Fruit fly (Drosophila melanogaster) whole organism, embryonic: Measurements from ENCODE around the gene CG4658.

Source experiments
- CG10321 ChIP-seq: fragments of 200-800 bp; sonication (Bioruptor generic); IDR thresholded peaks from 2 replicates; pipeline ENCODE4 v1.3.6; 2022; ENCODE audit warnings: missing biosample characterization, missing genetic modification characterization
- CG11093 ChIP-seq: fragments of 200-800 bp; sonication (Bioruptor generic); IDR thresholded peaks from 3 replicates; pipeline ENCODE4 v1.3.6; 2022; ENCODE audit warnings: missing biosample characterization, missing genetic modification characterization
- CG12744 ChIP-seq: fragments of 200-800 bp; sonication (Bioruptor generic); optimal IDR thresholded peaks from 2 replicates; lab custom pipeline; 2016; ENCODE audit warnings: missing biosample characterization, missing genetic modification characterization
- CG13624 ChIP-seq: fragments of 200-800 bp; sonication (Bioruptor generic); optimal IDR thresholded peaks from 2 replicates; lab custom pipeline; 2016; ENCODE audit warnings: missing biosample characterization, missing genetic modification characterization
- CG15073 ChIP-seq: fragments of 200-800 bp; sonication (Bioruptor generic); optimal IDR thresholded peaks from 2 replicates; lab custom pipeline; 2016; ENCODE audit warnings: missing biosample characterization, missing genetic modification characterization
- CG15601 ChIP-seq: fragments of 200-800 bp; sonication (Bioruptor generic); optimal IDR thresholded peaks from 3 replicates; lab custom pipeline; 2019; ENCODE audit warnings: missing biosample characterization, mild to moderate bottlenecking, missing genetic modification characterization, moderate library complexity
- CG18619 ChIP-seq: fragments of 200-800 bp; sonication (Bioruptor generic); optimal IDR thresholded peaks from 3 replicates; lab custom pipeline; 2017; ENCODE audit warnings: missing biosample characterization, mild to moderate bottlenecking, missing genetic modification characterization
- CG2120 ChIP-seq: fragments of 200-800 bp; sonication (Bioruptor generic); optimal IDR thresholded peaks from 3 replicates; lab custom pipeline; 2016; ENCODE audit warnings: missing biosample characterization, missing genetic modification characterization
- CG2202 ChIP-seq: fragments of 200-800 bp; sonication (Bioruptor generic); optimal IDR thresholded peaks from 2 replicates; lab custom pipeline; 2018; ENCODE audit warnings: missing biosample characterization, mild to moderate bottlenecking, missing genetic modification characterization
- CG32767 ChIP-seq: fragments of 200-800 bp; sonication (Bioruptor generic); IDR thresholded peaks from 2 replicates; pipeline ENCODE4 v1.3.6; 2022; ENCODE audit warnings: missing biosample characterization, missing genetic modification characterization
- CG34422 ChIP-seq: fragments of 200-800 bp; sonication (Bioruptor generic); IDR thresholded peaks from 3 replicates; pipeline ENCODE4 v1.3.6; 2022; ENCODE audit warnings: missing biosample characterization, missing genetic modification characterization
- CG3847 ChIP-seq: fragments of 200-800 bp; sonication (Bioruptor generic); IDR thresholded peaks from 2 replicates; pipeline ENCODE4 v1.3.6; 2022; ENCODE audit warnings: missing biosample characterization, missing genetic modification characterization
- CG42726 ChIP-seq: fragments of 200-800 bp; sonication (Bioruptor generic); IDR thresholded peaks from 2 replicates; pipeline ENCODE4 v1.3.6; 2022; ENCODE audit warnings: missing biosample characterization, missing genetic modification characterization; ENCODE audit not compliant: partially characterized antibody
- CG4282 ChIP-seq: fragments of 200-800 bp; sonication (Bioruptor generic); optimal IDR thresholded peaks from 2 replicates; lab custom pipeline; 2016; ENCODE audit warnings: missing biosample characterization, missing genetic modification characterization
- CG4328 ChIP-seq: fragments of 200-800 bp; sonication (Bioruptor generic); optimal IDR thresholded peaks from 3 replicates; lab custom pipeline; 2017; ENCODE audit warnings: missing biosample characterization, missing genetic modification reagents, missing genetic modification characterization
- CG4730 ChIP-seq: fragments of 200-800 bp; sonication (Bioruptor generic); IDR thresholded peaks from 2 replicates; pipeline ENCODE4 v1.3.6; 2022; ENCODE audit warnings: missing biosample characterization, missing genetic modification characterization
- CG4820 ChIP-seq: fragments of 200-800 bp; sonication (Bioruptor generic); optimal IDR thresholded peaks from 3 replicates; lab custom pipeline; 2016; ENCODE audit warnings: missing biosample characterization, missing genetic modification characterization
- CG4854 ChIP-seq: fragments of 200-800 bp; sonication (Bioruptor generic); optimal IDR thresholded peaks from 2 replicates; lab custom pipeline; 2016; ENCODE audit warnings: missing biosample characterization, missing genetic modification characterization, inconsistent platforms
- CG6813 ChIP-seq: fragments of 200-800 bp; sonication (Bioruptor generic); optimal IDR thresholded peaks from 2 replicates; lab custom pipeline; 2017; ENCODE audit warnings: missing biosample characterization, missing genetic modification characterization, mild to moderate bottlenecking, moderate library complexity, missing genetic modification reagents
- CG6854 ChIP-seq: fragments of 200-800 bp; sonication (Bioruptor generic); optimal IDR thresholded peaks from 3 replicates; lab custom pipeline; 2017; ENCODE audit warnings: missing biosample characterization, mild to moderate bottlenecking, missing genetic modification characterization
- CG7556 ChIP-seq: fragments of 200-800 bp; sonication (Bioruptor generic); optimal IDR thresholded peaks from 2 replicates; lab custom pipeline; 2017; ENCODE audit warnings: missing biosample characterization, mild to moderate bottlenecking, missing genetic modification characterization
- CG8924 ChIP-seq: fragments of 200-800 bp; optimal IDR thresholded peaks from 3 replicates; lab custom pipeline; 2019; ENCODE audit warnings: missing biosample characterization, mild to moderate bottlenecking, missing genetic modification characterization, moderate library complexity
- CG9215 ChIP-seq: fragments of 200-800 bp; sonication (Bioruptor generic); IDR thresholded peaks from 2 replicates; pipeline ENCODE4 v1.3.6; 2022; ENCODE audit warnings: missing biosample characterization, missing genetic modification characterization
- Chrac-16 ChIP-seq: fragments of 200-800 bp; sonication (Bioruptor generic); optimal IDR thresholded peaks from 3 replicates; lab custom pipeline; 2016; ENCODE audit warnings: missing biosample characterization, missing genetic modification characterization
- CrebB ChIP-seq: fragments of 200-800 bp; sonication (Bioruptor generic); optimal IDR thresholded peaks from 3 replicates; lab custom pipeline; 2018; ENCODE audit warnings: missing biosample characterization, mild to moderate bottlenecking, missing genetic modification characterization
- Deaf1 ChIP-seq: fragments of 200-800 bp; optimal IDR thresholded peaks from 3 replicates; lab custom pipeline; 2019; ENCODE audit warnings: missing biosample characterization, mild to moderate bottlenecking, missing genetic modification characterization, moderate library complexity
- Gug ChIP-seq: fragments of 200-800 bp; sonication (Bioruptor generic); IDR thresholded peaks from 4 replicates; pipeline ENCODE4 v1.3.6; 2022; ENCODE audit warnings: missing biosample characterization, missing genetic modification characterization
- HLH54F ChIP-seq: fragments of 200-800 bp; sonication (Bioruptor generic); optimal IDR thresholded peaks from 3 replicates; lab custom pipeline; 2016; ENCODE audit warnings: missing biosample characterization, missing genetic modification characterization
- NC2β ChIP-seq: fragments of 200-800 bp; sonication (Bioruptor generic); optimal IDR thresholded peaks from 2 replicates; lab custom pipeline; 2016; ENCODE audit warnings: missing biosample characterization, missing genetic modification characterization
- Side ChIP-seq: fragments of 200-800 bp; sonication (Bioruptor generic); optimal IDR thresholded peaks from 2 replicates; lab custom pipeline; 2016; ENCODE audit warnings: missing biosample characterization, missing genetic modification characterization
- Sry-δ ChIP-seq: fragments of 200-800 bp; sonication (Bioruptor generic); optimal IDR thresholded peaks from 2 replicates; lab custom pipeline; 2016; ENCODE audit warnings: missing biosample characterization, missing genetic modification characterization
- Usf ChIP-seq: fragments of 200-800 bp; sonication (Bioruptor generic); optimal IDR thresholded peaks from 2 replicates; lab custom pipeline; 2017; ENCODE audit warnings: missing genotype, missing biosample characterization, missing genetic modification characterization
- Xbp1 ChIP-seq: fragments of 200-800 bp; sonication (Bioruptor generic); optimal IDR thresholded peaks from 3 replicates; lab custom pipeline; 2016; ENCODE audit warnings: missing biosample characterization, mild to moderate bottlenecking, missing genetic modification characterization
- cas ChIP-seq: fragments of 200-800 bp; sonication (Bioruptor generic); IDR thresholded peaks from 2 replicates; pipeline ENCODE4 v1.3.6; 2022; ENCODE audit warnings: missing biosample characterization, missing genetic modification characterization
- dati ChIP-seq: fragments of 200-800 bp; sonication (Bioruptor generic); IDR thresholded peaks from 2 replicates; pipeline ENCODE4 v1.3.6; 2022; ENCODE audit warnings: missing biosample characterization, missing genetic modification characterization
- ftz-f1 ChIP-seq: fragments of 200-800 bp; sonication (Bioruptor generic); optimal IDR thresholded peaks from 2 replicates; lab custom pipeline; 2016; ENCODE audit warnings: missing biosample characterization, missing genetic modification characterization
- grau ChIP-seq: fragments of 200-800 bp; optimal IDR thresholded peaks from 3 replicates; lab custom pipeline; 2019; ENCODE audit warnings: missing biosample characterization, mild to moderate bottlenecking, missing genetic modification characterization, moderate library complexity
- insv ChIP-seq, 2 experiments: fragments of 200-800 bp; sonication (Bioruptor generic); optimal IDR thresholded peaks; 3 replicates each; lab custom pipeline; 2016 to 2018; ENCODE audit warnings: missing biosample characterization in 2 of 2, missing genetic modification characterization in 2 of 2
- inv ChIP-seq: fragments of 200-800 bp; sonication (Bioruptor generic); IDR thresholded peaks from 2 replicates; pipeline ENCODE4 v1.3.6; 2022; ENCODE audit warnings: missing biosample characterization, missing genetic modification characterization; ENCODE audit not compliant: partially characterized antibody
- jumu ChIP-seq: fragments of 200-800 bp; sonication (Bioruptor generic); optimal IDR thresholded peaks from 3 replicates; lab custom pipeline; 2016; ENCODE audit warnings: missing biosample characterization, missing genetic modification characterization
- luna ChIP-seq: fragments of 200-800 bp; sonication (Bioruptor generic); optimal IDR thresholded peaks from 2 replicates; lab custom pipeline; 2016; ENCODE audit warnings: missing biosample characterization, missing genetic modification characterization
- mam ChIP-seq: fragments of 200-800 bp; sonication (Bioruptor generic); optimal IDR thresholded peaks from 3 replicates; lab custom pipeline; 2016; ENCODE audit warnings: missing biosample characterization, missing genetic modification characterization
- odd ChIP-seq: fragments of 200-800 bp; sonication (Bioruptor generic); optimal IDR thresholded peaks from 2 replicates; lab custom pipeline; 2017; ENCODE audit warnings: missing biosample characterization, mild to moderate bottlenecking, missing genetic modification characterization
- pho ChIP-seq: fragments of 200-800 bp; sonication (Bioruptor generic); optimal IDR thresholded peaks from 2 replicates; lab custom pipeline; 2016; ENCODE audit warnings: missing biosample characterization, missing genetic modification characterization
- pita ChIP-seq: fragments of 200-800 bp; sonication (Bioruptor generic); optimal IDR thresholded peaks from 2 replicates; lab custom pipeline; 2017; ENCODE audit warnings: missing biosample characterization, mild to moderate bottlenecking, missing genetic modification characterization
- repo ChIP-seq: fragments of 200-800 bp; sonication (Bioruptor generic); optimal IDR thresholded peaks from 2 replicates; lab custom pipeline; 2016; ENCODE audit warnings: missing biosample characterization, missing genetic modification characterization
- sna ChIP-seq: fragments of 200-800 bp; sonication (Bioruptor generic); IDR thresholded peaks from 2 replicates; pipeline ENCODE4 v1.3.6; 2022; ENCODE audit warnings: missing biosample characterization, missing genetic modification characterization; ENCODE audit not compliant: partially characterized antibody
- trh ChIP-seq: fragments of 200-800 bp; sonication (Bioruptor generic); optimal IDR thresholded peaks from 2 replicates; lab custom pipeline; 2016; ENCODE audit warnings: missing biosample characterization, missing genetic modification characterization
- tx ChIP-seq: fragments of 200-800 bp; sonication (Bioruptor generic); optimal IDR thresholded peaks from 2 replicates; lab custom pipeline; 2016; ENCODE audit warnings: missing biosample characterization, missing genetic modification characterization

Gene CG4658

dm6 chr2L:9986402-9987350 is 29.7 kb downstream of the CG4658 start (continued):
- TF ChIP-seq mam (GFP tag; lab: Kevin White, UChicago) (no peak), CG13624 (GFP tag; lab: Kevin White, UChicago) (no peak), Side (GFP tag; lab: Kevin White, UChicago) (no peak), repo (GFP tag; lab: Kevin White, UChicago) (no peak), sna (GFP tag; lab: Robert Waterston, UW) (no peak), CG4820 (peak; percentile 60), CG4730 (GFP tag; lab: Robert Waterston, UW) (no peak; the same call in 1 of the 2 replicates), cas (GFP tag; lab: Robert Waterston, UW) (no peak), odd (no peak), insv (GFP tag; optimal IDR thresholded peaks at IDR 0.05; lab: Kevin White, UChicago) (no peak), CG2202 (tag; lab: Kevin White, UChicago) (peak; percentile 34), CG6813 (GFP tag; lab: Kevin White, UChicago) (peak; percentile 55), CG6854 (GFP tag; lab: Kevin White, UChicago) (no peak), CG15601 (tag; lab: Kevin White, UChicago) (peak; percentile 18), pho (GFP tag; lab: Kevin White, UChicago) (no peak), Xbp1 (GFP tag; lab: Kevin White, UChicago) (peak; percentile 54), Deaf1 (no peak), CG10321 (GFP tag; lab: Robert Waterston, UW) (no peak), tx (GFP tag; lab: Kevin White, UChicago) (no peak), CG3847 (peak; percentile 32; the same call in 1 of the 2 replicates), Chrac-16 (GFP tag; lab: Kevin White, UChicago) (peak; percentile 41), Usf (no peak), CG18619 (GFP tag; lab: Kevin White, UChicago) (no peak), trh (GFP tag; lab: Kevin White, UChicago) (no peak), HLH54F (GFP tag; lab: Kevin White, UChicago) (no peak), CrebB (tag; lab: Kevin White, UChicago) (no peak), Gug (GFP tag; lab: Robert Waterston, UW) (peak; percentile 61; the same call in 3 of the 4 replicates), jumu (GFP tag; lab: Kevin White, UChicago) (no peak), CG15073 (GFP tag; lab: Kevin White, UChicago) (no peak), inv (GFP tag; lab: Robert Waterston, UW) (no peak), ftz-f1 (no peak), CG4328 (GFP tag; lab: Kevin White, UChicago) (no peak), CG11093 (GFP tag; lab: Robert Waterston, UW) (peak; percentile 70), CG4282 (no peak), CG4854 (GFP tag; lab: Kevin White, UChicago) (no peak), luna (no peak), dati (GFP tag; lab: Robert Waterston, UW) (0 out of 2 replicates have a peak, but pooled peaks have one; percentile 30), CG34422 (peak; percentile 59; the same call in 2 of the 3 replicates), CG9215 (GFP tag; lab: Robert Waterston, UW) (peak; percentile 17; the same call in 1 of the 2 replicates), Sry-δ (no peak), CG2120 (GFP tag; lab: Kevin White, UChicago) (no peak), NC2β (no peak), CG8924 (tag; lab: Kevin White, UChicago) (peak; percentile 22), CG32767 (GFP tag; lab: Robert Waterston, UW) (no peak; the same call in 1 of the 2 replicates), CG7556 (GFP tag; lab: Kevin White, UChicago) (peak; percentile 34), CG12744 (GFP tag; lab: Kevin White, UChicago) (no peak), grau (tag; lab: Kevin White, UChicago) (peak; percentile 84), pita (GFP tag; lab: Kevin White, UChicago) (no peak), CG42726 (GFP tag; lab: Robert Waterston, UW) (no peak)
